Fruit fly (Drosophila melanogaster) whole organism, embryonic: ENCODE data around the gene Hr38.

Experiments
- Atf-2 ChIP-seq: fragments of 200-800 bp; sonication (Bioruptor generic); optimal IDR thresholded peaks from 2 replicates; lab custom pipeline; 2016; ENCODE audit warnings: missing biosample characterization, missing genetic modification characterization
- CG10209 ChIP-seq: fragments of 200-800 bp; sonication (Bioruptor generic); optimal IDR thresholded peaks from 3 replicates; lab custom pipeline; 2017; ENCODE audit warnings: missing biosample characterization, mild to moderate bottlenecking, missing genetic modification characterization, missing genetic modification reagents
- CG1024 ChIP-seq: fragments of 200-800 bp; sonication (Bioruptor generic); IDR thresholded peaks from 2 replicates; pipeline ENCODE4 v1.3.6; 2022; ENCODE audit warnings: missing biosample characterization, missing genetic modification characterization
- CG10565 ChIP-seq: fragments of 200-800 bp; sonication (Bioruptor generic); optimal IDR thresholded peaks from 3 replicates; lab custom pipeline; 2016; ENCODE audit warnings: missing biosample characterization, mild to moderate bottlenecking, missing genetic modification characterization
- CG11093 ChIP-seq: fragments of 200-800 bp; sonication (Bioruptor generic); IDR thresholded peaks from 3 replicates; pipeline ENCODE4 v1.3.6; 2022; ENCODE audit warnings: missing biosample characterization, missing genetic modification characterization
- CG11398 ChIP-seq: fragments of 200-800 bp; sonication (Bioruptor generic); optimal IDR thresholded peaks from 2 replicates; lab custom pipeline; 2016; ENCODE audit warnings: missing biosample characterization, missing genetic modification characterization
- CG12236 ChIP-seq: fragments of 200-800 bp; sonication (Bioruptor generic); optimal IDR thresholded peaks from 2 replicates; lab custom pipeline; 2016; ENCODE audit warnings: missing biosample characterization, missing genetic modification characterization
- CG1233 ChIP-seq: fragments of 200-800 bp; sonication (Bioruptor generic); optimal IDR thresholded peaks from 4 replicates; lab custom pipeline; 2018; ENCODE audit warnings: missing biosample characterization, mild to moderate bottlenecking, missing genetic modification characterization
- CG12769 ChIP-seq: fragments of 200-800 bp; sonication (Bioruptor generic); optimal IDR thresholded peaks from 2 replicates; lab custom pipeline; 2019; ENCODE audit warnings: missing biosample characterization, mild to moderate bottlenecking, missing genetic modification characterization, moderate library complexity
- CG15269 ChIP-seq: fragments of 200-800 bp; sonication (Bioruptor generic); optimal IDR thresholded peaks from 2 replicates; lab custom pipeline; 2018; ENCODE audit warnings: missing biosample characterization, mild to moderate bottlenecking, missing genetic modification characterization, moderate library complexity
- CG15514 ChIP-seq: fragments of 200-800 bp; sonication (Bioruptor generic); optimal IDR thresholded peaks from 3 replicates; lab custom pipeline; 2017; ENCODE audit warnings: missing biosample characterization, missing genetic modification characterization, mild to moderate bottlenecking, moderate library complexity, missing genetic modification reagents
- CG1647 ChIP-seq: fragments of 200-800 bp; sonication (Bioruptor generic); optimal IDR thresholded peaks from 3 replicates; lab custom pipeline; 2016; ENCODE audit warnings: missing biosample characterization, missing genetic modification characterization
- CG17829 ChIP-seq: fragments of 200-800 bp; optimal IDR thresholded peaks from 2 replicates; lab custom pipeline; 2019; ENCODE audit warnings: missing biosample characterization, mild to moderate bottlenecking, missing genetic modification characterization, moderate library complexity
- CG2120 ChIP-seq: fragments of 200-800 bp; sonication (Bioruptor generic); optimal IDR thresholded peaks from 3 replicates; lab custom pipeline; 2016; ENCODE audit warnings: missing biosample characterization, missing genetic modification characterization
- CG2199 ChIP-seq: fragments of 200-800 bp; sonication (Bioruptor generic); IDR thresholded peaks from 3 replicates; pipeline ENCODE4 v1.3.6; 2022; ENCODE audit warnings: missing biosample characterization, missing genetic modification characterization
- CG3065 ChIP-seq: fragments of 200-800 bp; sonication (Bioruptor generic); optimal IDR thresholded peaks from 2 replicates; lab custom pipeline; 2016; ENCODE audit warnings: missing biosample characterization, missing genetic modification characterization
- CG31441 ChIP-seq: fragments of 200-800 bp; sonication (Bioruptor generic); IDR thresholded peaks from 2 replicates; pipeline ENCODE4 v1.3.6; 2022; ENCODE audit warnings: missing biosample characterization, missing genetic modification characterization
- CG34376 ChIP-seq: fragments of 200-800 bp; sonication (Bioruptor generic); optimal IDR thresholded peaks from 2 replicates; lab custom pipeline; 2018; ENCODE audit warnings: missing biosample characterization, mild to moderate bottlenecking, missing genetic modification characterization
- CG7271 ChIP-seq: fragments of 200-800 bp; sonication (Bioruptor generic); optimal IDR thresholded peaks from 2 replicates; lab custom pipeline; 2018; ENCODE audit warnings: missing biosample characterization, mild to moderate bottlenecking, missing genetic modification characterization, moderate library complexity
- CG7963 ChIP-seq: fragments of 200-800 bp; sonication (Bioruptor generic); IDR thresholded peaks from 3 replicates; pipeline ENCODE4 v1.3.6; 2022; ENCODE audit warnings: missing biosample characterization, missing genetic modification characterization; ENCODE audit not compliant: partially characterized antibody
- CG8924 ChIP-seq: fragments of 200-800 bp; optimal IDR thresholded peaks from 3 replicates; lab custom pipeline; 2019; ENCODE audit warnings: missing biosample characterization, mild to moderate bottlenecking, missing genetic modification characterization, moderate library complexity
- Dad ChIP-seq: fragments of 200-800 bp; sonication (Bioruptor generic); optimal IDR thresholded peaks from 3 replicates; lab custom pipeline; 2016; ENCODE audit warnings: missing biosample characterization, missing genetic modification characterization
- Dll ChIP-seq: fragments of 200-800 bp; sonication (Bioruptor generic); IDR thresholded peaks from 4 replicates; pipeline ENCODE4 v1.3.6; 2022; ENCODE audit warnings: missing biosample characterization, missing genetic modification characterization; ENCODE audit not compliant: partially characterized antibody
- Doc3 ChIP-seq: fragments of 200-800 bp; sonication (Bioruptor generic); IDR thresholded peaks from 3 replicates; pipeline ENCODE4 v1.3.6; 2022; ENCODE audit warnings: missing biosample characterization, missing genetic modification characterization; ENCODE audit not compliant: partially characterized antibody
- Gsc ChIP-seq: fragments of 200-800 bp; sonication (Bioruptor generic); IDR thresholded peaks from 2 replicates; pipeline ENCODE4 v1.3.6; 2022; ENCODE audit warnings: missing biosample characterization, missing genetic modification characterization
- H15 ChIP-seq: fragments of 200-800 bp; sonication (Bioruptor generic); IDR thresholded peaks from 3 replicates; pipeline ENCODE4 v1.3.6; 2022; ENCODE audit warnings: missing biosample characterization, missing genetic modification characterization
- MBD-R2 ChIP-seq: fragments of 200-800 bp; sonication (Bioruptor generic); IDR thresholded peaks from 2 replicates; pipeline ENCODE4 v1.3.6; 2022; ENCODE audit warnings: missing biosample characterization, missing genetic modification characterization
- NC2α ChIP-seq: fragments of 200-800 bp; sonication (Bioruptor generic); optimal IDR thresholded peaks from 2 replicates; lab custom pipeline; 2016; ENCODE audit warnings: missing biosample characterization, missing genetic modification characterization
- Ravus ChIP-seq: fragments of 200-800 bp; sonication (Bioruptor generic); IDR thresholded peaks from 2 replicates; pipeline ENCODE4 v1.3.6; 2022; ENCODE audit warnings: missing biosample characterization, missing genetic modification characterization
- amos ChIP-seq: fragments of 200-800 bp; sonication (Bioruptor generic); IDR thresholded peaks from 2 replicates; pipeline ENCODE4 v1.3.6; 2022; ENCODE audit warnings: missing biosample characterization, missing genetic modification characterization; ENCODE audit not compliant: partially characterized antibody
- az2 ChIP-seq: fragments of 200-800 bp; sonication (Bioruptor generic); optimal IDR thresholded peaks from 3 replicates; lab custom pipeline; 2016; ENCODE audit warnings: missing biosample characterization, missing genetic modification characterization
- crol ChIP-seq: fragments of 200-800 bp; sonication (Bioruptor generic); IDR thresholded peaks from 2 replicates; pipeline ENCODE4 v1.3.6; 2022; ENCODE audit warnings: missing biosample characterization, missing genetic modification characterization
- ems ChIP-seq: fragments of 200-800 bp; sonication (Bioruptor generic); optimal IDR thresholded peaks from 3 replicates; lab custom pipeline; 2016; ENCODE audit warnings: missing biosample characterization, missing genetic modification characterization
- en ChIP-seq: fragments of 200-800 bp; sonication (Bioruptor generic); optimal IDR thresholded peaks from 2 replicates; lab custom pipeline; 2016; ENCODE audit warnings: missing biosample characterization, missing genetic modification characterization
- gem ChIP-seq: fragments of 200-800 bp; sonication (Bioruptor generic); optimal IDR thresholded peaks from 2 replicates; lab custom pipeline; 2019; ENCODE audit warnings: missing biosample characterization, mild to moderate bottlenecking, missing genetic modification characterization, moderate library complexity
- her ChIP-seq: fragments of 200-800 bp; sonication (Bioruptor generic); optimal IDR thresholded peaks from 2 replicates; lab custom pipeline; 2016; ENCODE audit warnings: missing biosample characterization, missing genetic modification characterization
- kni ChIP-seq: fragments of 200-800 bp; sonication (Bioruptor generic); optimal IDR thresholded peaks from 3 replicates; lab custom pipeline; 2017; ENCODE audit warnings: mild to moderate bottlenecking, missing biosample characterization, missing genetic modification reagents, missing genetic modification characterization
- lmd ChIP-seq: fragments of 200-800 bp; sonication (Bioruptor generic); IDR thresholded peaks from 2 replicates; pipeline ENCODE4 v1.3.6; 2022; ENCODE audit warnings: missing biosample characterization, missing genetic modification characterization
- odd ChIP-seq: fragments of 200-800 bp; sonication (Bioruptor generic); optimal IDR thresholded peaks from 2 replicates; lab custom pipeline; 2017; ENCODE audit warnings: missing biosample characterization, mild to moderate bottlenecking, missing genetic modification characterization
- p53 ChIP-seq: fragments of 200-800 bp; sonication (Bioruptor generic); optimal IDR thresholded peaks from 2 replicates; lab custom pipeline; 2016; ENCODE audit warnings: missing biosample characterization, missing genetic modification characterization
- peb ChIP-seq: fragments of 200-800 bp; sonication (Bioruptor generic); IDR thresholded peaks from 2 replicates; pipeline ENCODE4 v1.3.6; 2022; ENCODE audit warnings: missing biosample characterization, missing genetic modification characterization
- pfk ChIP-seq: fragments of 200-800 bp; sonication (Bioruptor generic); optimal IDR thresholded peaks from 2 replicates; lab custom pipeline; 2018; ENCODE audit warnings: missing biosample characterization, mild to moderate bottlenecking, missing genetic modification characterization, moderate library complexity
- repo ChIP-seq: fragments of 200-800 bp; sonication (Bioruptor generic); optimal IDR thresholded peaks from 2 replicates; lab custom pipeline; 2016; ENCODE audit warnings: missing biosample characterization, missing genetic modification characterization
- sima ChIP-seq: fragments of 200-800 bp; sonication (Bioruptor generic); optimal IDR thresholded peaks from 2 replicates; lab custom pipeline; 2016; ENCODE audit warnings: missing biosample characterization, missing genetic modification characterization
- stwl ChIP-seq: fragments of 200-800 bp; sonication (Bioruptor generic); optimal IDR thresholded peaks from 3 replicates; lab custom pipeline; 2018; ENCODE audit warnings: missing biosample characterization, mild to moderate bottlenecking, missing genetic modification characterization, moderate library complexity
- tup ChIP-seq: fragments of 200-800 bp; sonication (Bioruptor generic); optimal IDR thresholded peaks from 2 replicates; lab custom pipeline; 2016; ENCODE audit warnings: missing biosample characterization, mild to moderate bottlenecking, missing genetic modification characterization, moderate library complexity
- tx ChIP-seq: fragments of 200-800 bp; sonication (Bioruptor generic); optimal IDR thresholded peaks from 2 replicates; lab custom pipeline; 2016; ENCODE audit warnings: missing biosample characterization, missing genetic modification characterization
- unpg ChIP-seq: fragments of 200-800 bp; sonication (Bioruptor generic); optimal IDR thresholded peaks from 3 replicates; lab custom pipeline; 2018; ENCODE audit warnings: missing biosample characterization, mild to moderate bottlenecking, missing genetic modification characterization, moderate library complexity
- wdn ChIP-seq: fragments of 200-800 bp; sonication (Bioruptor generic); IDR thresholded peaks from 2 replicates; pipeline ENCODE4 v1.3.6; 2022; ENCODE audit warnings: missing biosample characterization, missing genetic modification characterization
- zen2 ChIP-seq: fragments of 200-800 bp; sonication (Bioruptor generic); IDR thresholded peaks from 3 replicates; pipeline ENCODE4 v1.3.6; 2022; ENCODE audit warnings: missing biosample characterization, missing genetic modification characterization; ENCODE audit not compliant: partially characterized antibody
- zfh1 ChIP-seq: fragments of 200-800 bp; sonication (Bioruptor generic); IDR thresholded peaks from 3 replicates; pipeline ENCODE4 v1.3.6; 2022; ENCODE audit warnings: missing biosample characterization, missing genetic modification characterization
- zfh2 ChIP-seq: fragments of 200-800 bp; sonication (Bioruptor generic); optimal IDR thresholded peaks from 2 replicates; lab custom pipeline; 2016; ENCODE audit warnings: missing biosample characterization, missing genetic modification characterization

Hr38 gene

dm6 chr2L:20649891-20650290, 64.5 kb downstream of the Hr38 start, which contains the start of gene CG2611 (continued):
- TF ChIP-seq sima (no peak), Ravus (GFP tag; lab: Robert Waterston, UW) (no peak), crol (GFP tag; lab: Robert Waterston, UW) (no peak), az2 (peak; percentile 59), CG31441 (GFP tag; lab: Robert Waterston, UW) (no peak), CG12769 (tag; lab: Kevin White, UChicago) (no peak), CG7271 (tag; lab: Kevin White, UChicago) (no peak), CG12236 (peak; percentile 24), CG7963 (GFP tag; lab: Robert Waterston, UW) (no peak), tx (GFP tag; lab: Kevin White, UChicago) (peak; percentile 37), wdn (GFP tag; lab: Robert Waterston, UW) (no peak), CG1233 (GFP tag; lab: Kevin White, UChicago) (peak; percentile 40), CG3065 (GFP tag; lab: Kevin White, UChicago) (no peak), MBD-R2 (peak; percentile 97), CG34376 (GFP tag; lab: Kevin White, UChicago) (peak; percentile 22), CG2199 (no peak), NC2α (GFP tag; lab: Kevin White, UChicago) (no peak), CG11093 (GFP tag; lab: Robert Waterston, UW) (no peak), Dad (peak; percentile 10), H15 (GFP tag; lab: Robert Waterston, UW) (peak; percentile 8; the same call in 1 of the 3 replicates), gem (no peak), CG17829 (peak; percentile 26), ems (peak; percentile 5), kni (GFP tag; lab: Kevin White, UChicago) (no peak), CG8924 (no peak), CG15514 (GFP tag; lab: Kevin White, UChicago) (peak; percentile 74), zen2 (GFP tag; lab: Robert Waterston, UW) (no peak), CG1024 (no peak), Atf-2 (GFP tag; lab: Kevin White, UChicago) (peak; percentile 47), en (GFP tag; lab: Kevin White, UChicago) (peak; percentile 23), CG15269 (no peak), repo (GFP tag; lab: Kevin White, UChicago) (no peak), odd (GFP tag; lab: Kevin White, UChicago) (no peak), zfh2 (peak; percentile 46), p53 (GFP tag; lab: Kevin White, UChicago) (no peak), her (GFP tag; lab: Kevin White, UChicago) (peak; percentile 29), pfk (GFP tag; lab: Kevin White, UChicago) (no peak), CG10209 (GFP tag; lab: Kevin White, UChicago) (no peak), CG1647 (GFP tag; lab: Kevin White, UChicago) (peak; percentile 40), amos (GFP tag; lab: Robert Waterston, UW) (0 out of 2 replicates have a peak, but pooled peaks have one; percentile 22), tup (GFP tag; lab: Kevin White, UChicago) (peak; percentile 19), CG2120 (GFP tag; lab: Kevin White, UChicago) (peak; percentile 68), unpg (GFP tag; lab: Kevin White, UChicago) (no peak), Doc3 (no peak), CG11398 (GFP tag; lab: Kevin White, UChicago) (no peak), lmd (GFP tag; lab: Robert Waterston, UW) (peak; percentile 25; the same call in 1 of the 2 replicates), Dll (no peak), zfh1 (peak; percentile 61), peb (GFP tag; lab: Robert Waterston, UW) (no peak), stwl (tag; lab: Kevin White, UChicago) (peak; percentile 15), Gsc (GFP tag; lab: Robert Waterston, UW) (no peak), CG10565 (GFP tag; lab: Kevin White, UChicago) (no peak)
